Fruit fly (Drosophila melanogaster): ENCODE data around the gene CG7131.
A peak's percentile ranks its signal among the peaks of the same experiment; 100 is the strongest.

CG7131 gene

dm6 chr3R:18283441-18283840 is 5.1 kb downstream of the CG7131 start, which contains the start of the genes CG14312 and CG8064 (continued):
- no peak for TF ChIP-seq CG4328 (GFP tag; optimal IDR thresholded peaks at IDR 0.05)
- peak; percentile 93 for TF ChIP-seq YL-1 (GFP tag; optimal IDR thresholded peaks at IDR 0.05)
- no peak for TF ChIP-seq CG14965 (GFP tag; optimal IDR thresholded peaks at IDR 0.05; ENCODE audit: borderline replicate concordance)
- no peak for TF ChIP-seq CG6654 (GFP tag; optimal IDR thresholded peaks at IDR 0.05)
- no peak for TF ChIP-seq CG4730 (GFP tag; IDR thresholded peaks at IDR 0.05)
- no peak for TF ChIP-seq CG6683 (GFP tag; optimal IDR thresholded peaks at IDR 0.05)
- TF ChIP-seq ci (GFP tag; IDR thresholded peaks at IDR 0.05): no peak
- no peak for TF ChIP-seq pros (GFP tag; optimal IDR thresholded peaks at IDR 0.05)
- no peak for TF ChIP-seq jing (GFP tag; optimal IDR thresholded peaks at IDR 0.05)
- no peak for TF ChIP-seq CG31224 (GFP tag; IDR thresholded peaks at IDR 0.05)
- TF ChIP-seq H2.0 (GFP tag; IDR thresholded peaks at IDR 0.05): no peak
- TF ChIP-seq scrt (GFP tag; optimal IDR thresholded peaks at IDR 0.05): no peak
- TF ChIP-seq wek (GFP tag; optimal IDR thresholded peaks at IDR 0.05): no peak
- no peak for TF ChIP-seq eyg (GFP tag; optimal IDR thresholded peaks at IDR 0.05)
- TF ChIP-seq sens-2 (GFP tag; IDR thresholded peaks at IDR 0.05): no peak
- no peak for TF ChIP-seq psq (GFP tag; optimal IDR thresholded peaks at IDR 0.05)
- peak; percentile 65 for TF ChIP-seq hbn (GFP tag; IDR thresholded peaks at IDR 0.05; ENCODE audit: partially characterized antibody)
- TF ChIP-seq CG18619 (GFP tag; optimal IDR thresholded peaks at IDR 0.05): no peak
- TF ChIP-seq CG4404 (GFP tag; IDR thresholded peaks at IDR 0.05): no peak
- TF ChIP-seq gsb (GFP tag; IDR thresholded peaks at IDR 0.05): no peak
- no peak for TF ChIP-seq CG1602 (GFP tag; optimal IDR thresholded peaks at IDR 0.05)
- TF ChIP-seq Ada2b (GFP tag; IDR thresholded peaks at IDR 0.05): no peak
- no peak for TF ChIP-seq Sox100B (GFP tag; optimal IDR thresholded peaks at IDR 0.05)
- TF ChIP-seq CG2120 (GFP tag; optimal IDR thresholded peaks at IDR 0.05): peak; percentile 5
- peak; percentile 67 for TF ChIP-seq knrl (GFP tag; IDR thresholded peaks at IDR 0.05; ENCODE audit: partially characterized antibody)
- TF ChIP-seq Ptx1 (GFP tag; IDR thresholded peaks at IDR 0.05): no peak
- TF ChIP-seq BEAF-32 (GFP tag; optimal IDR thresholded peaks at IDR 0.05): peak; percentile 77
- no peak for TF ChIP-seq CG13894 (tag; optimal IDR thresholded peaks at IDR 0.05)
- no peak for TF ChIP-seq CG5953 (GFP tag; IDR thresholded peaks at IDR 0.05)
- TF ChIP-seq Drgx (GFP tag; IDR thresholded peaks at IDR 0.05): no peak
- no peak for TF ChIP-seq CG1024 (GFP tag; IDR thresholded peaks at IDR 0.05)
- TF ChIP-seq CG6254 (GFP tag; optimal IDR thresholded peaks at IDR 0.05): no peak
- no peak for TF ChIP-seq Nf-YC (tag; optimal IDR thresholded peaks at IDR 0.05)
- TF ChIP-seq Mad (GFP tag; optimal IDR thresholded peaks at IDR 0.05): no peak
- no peak for TF ChIP-seq CTCF (GFP tag; optimal IDR thresholded peaks at IDR 0.05)
- TF ChIP-seq zf30C (GFP tag; optimal IDR thresholded peaks at IDR 0.05): no peak
- no peak for TF ChIP-seq D19B (GFP tag; optimal IDR thresholded peaks at IDR 0.05)
- no peak for TF ChIP-seq CG11723 (GFP tag; optimal IDR thresholded peaks at IDR 0.05)
- TF ChIP-seq nerfin-1 (tag; optimal IDR thresholded peaks at IDR 0.05): no peak
- TF ChIP-seq pfk (GFP tag; optimal IDR thresholded peaks at IDR 0.05): no peak
- no peak for TF ChIP-seq CG2199 (GFP tag; IDR thresholded peaks at IDR 0.05)
- no peak for TF ChIP-seq Hey (tag; optimal IDR thresholded peaks at IDR 0.05)
- TF ChIP-seq CG15269 (tag; optimal IDR thresholded peaks at IDR 0.05): no peak
- no peak for TF ChIP-seq MTF-1 (GFP tag; optimal IDR thresholded peaks at IDR 0.05; ENCODE audit: borderline replicate concordance)
- TF ChIP-seq Sin3A (optimal IDR thresholded peaks at IDR 0.05): peak; percentile 57
- TF ChIP-seq CG8924 (tag; optimal IDR thresholded peaks at IDR 0.05): no peak
- no peak for TF ChIP-seq Hr3 (GFP tag; optimal IDR thresholded peaks at IDR 0.05)
- peak; percentile 37 for TF ChIP-seq CG4617 (GFP tag; optimal IDR thresholded peaks at IDR 0.05; ENCODE audit: borderline replicate concordance)
- no peak for TF ChIP-seq Hr78 (GFP tag; optimal IDR thresholded peaks at IDR 0.05)
- TF ChIP-seq Kr (GFP tag; optimal IDR thresholded peaks at IDR 0.05): no peak
- TF ChIP-seq Dip2 (GFP tag; IDR thresholded peaks at IDR 0.05): no peak
- no peak for TF ChIP-seq CG11456 (GFP tag; IDR thresholded peaks at IDR 0.05)

All from whole organism, embryonic.